Fruit fly (Drosophila melanogaster) whole organism, embryonic: ENCODE measurements around the gene CG43367.

Experiments used
- Atf-2 ChIP-seq: fragments of 200-800 bp; sonication (Bioruptor generic); optimal IDR thresholded peaks from 2 replicates; lab custom pipeline; 2016; ENCODE audit warnings: missing biosample characterization, missing genetic modification characterization
- Awh ChIP-seq: fragments of 200-800 bp; sonication (Bioruptor generic); IDR thresholded peaks from 2 replicates; pipeline ENCODE4, ENCODE4 v1.3.6; 2022; ENCODE audit warnings: missing biosample characterization, missing genetic modification characterization
- Blimp-1 ChIP-seq: fragments of 200-800 bp; sonication (Bioruptor generic); optimal IDR thresholded peaks from 3 replicates; lab custom pipeline; 2018; ENCODE audit warnings: missing biosample characterization, missing genetic modification characterization, mild to moderate bottlenecking, moderate library complexity, missing genetic modification reagents
- CG10321 ChIP-seq: fragments of 200-800 bp; sonication (Bioruptor generic); IDR thresholded peaks from 2 replicates; pipeline ENCODE4 v1.3.6; 2022; ENCODE audit warnings: missing biosample characterization, missing genetic modification characterization
- CG11085 ChIP-seq: fragments of 200-800 bp; sonication (Bioruptor generic); IDR thresholded peaks from 2 replicates; pipeline ENCODE4 v1.3.6; 2022; ENCODE audit warnings: missing biosample characterization, missing genetic modification characterization
- CG11504 ChIP-seq: fragments of 200-800 bp; sonication (Bioruptor generic); optimal IDR thresholded peaks from 3 replicates; lab custom pipeline; 2019; ENCODE audit warnings: missing biosample characterization, mild to moderate bottlenecking, missing genetic modification characterization, moderate library complexity
- CG12071 ChIP-seq: fragments of 200-800 bp; sonication (Bioruptor generic); optimal IDR thresholded peaks from 3 replicates; lab custom pipeline; 2018; ENCODE audit warnings: missing biosample characterization, mild to moderate bottlenecking, missing genetic modification characterization
- CG12942 ChIP-seq: fragments of 200-800 bp; sonication (Bioruptor generic); optimal IDR thresholded peaks from 3 replicates; lab custom pipeline; 2016; ENCODE audit warnings: missing biosample characterization, missing genetic modification characterization
- CG13424 ChIP-seq: fragments of 200-800 bp; sonication (Bioruptor generic); optimal IDR thresholded peaks from 2 replicates; lab custom pipeline; 2019; ENCODE audit warnings: missing biosample characterization, mild to moderate bottlenecking, missing genetic modification characterization, moderate library complexity
- CG17328 ChIP-seq: fragments of 200-800 bp; sonication (Bioruptor generic); IDR thresholded peaks from 2 replicates; pipeline ENCODE4 v1.3.6; 2022; ENCODE audit warnings: missing biosample characterization, missing genetic modification characterization
- CG18619 ChIP-seq: fragments of 200-800 bp; sonication (Bioruptor generic); optimal IDR thresholded peaks from 3 replicates; lab custom pipeline; 2017; ENCODE audit warnings: missing biosample characterization, mild to moderate bottlenecking, missing genetic modification characterization
- CG2116 ChIP-seq: fragments of 200-800 bp; sonication (Bioruptor generic); optimal IDR thresholded peaks from 3 replicates; lab custom pipeline; 2018; ENCODE audit warnings: missing biosample characterization, mild to moderate bottlenecking, missing genetic modification characterization
- CG2889 ChIP-seq: fragments of 200-800 bp; sonication (Bioruptor generic); IDR thresholded peaks from 3 replicates; pipeline ENCODE4 v1.3.6; 2022; ENCODE audit warnings: missing biosample characterization, missing genetic modification characterization
- CG3838 ChIP-seq: fragments of 200-800 bp; sonication (Bioruptor generic); optimal IDR thresholded peaks from 3 replicates; lab custom pipeline; 2016; ENCODE audit warnings: missing biosample characterization, missing genetic modification characterization
- CG5180 ChIP-seq: fragments of 200-800 bp; sonication (Bioruptor generic); optimal IDR thresholded peaks from 3 replicates; lab custom pipeline; 2017; ENCODE audit warnings: missing biosample characterization, missing genetic modification characterization, mild to moderate bottlenecking, moderate library complexity, missing genetic modification reagents
- CG6765 ChIP-seq: fragments of 200-800 bp; sonication (Bioruptor generic); optimal IDR thresholded peaks from 3 replicates; lab custom pipeline; 2017; ENCODE audit warnings: missing biosample characterization, mild to moderate bottlenecking, missing genetic modification characterization
- CG7786 ChIP-seq: fragments of 200-800 bp; sonication (Bioruptor generic); optimal IDR thresholded peaks from 2 replicates; lab custom pipeline; 2016; ENCODE audit warnings: missing biosample characterization, missing genetic modification characterization
- CG9437 ChIP-seq: fragments of 200-800 bp; sonication (Bioruptor generic); optimal IDR thresholded peaks from 2 replicates; lab custom pipeline; 2018; ENCODE audit warnings: missing biosample characterization, mild to moderate bottlenecking, missing genetic modification characterization
- D ChIP-seq, 2 experiments: fragments of 200-800 bp in 1 of 2; fragments of >200 bp in 1 of 2; sonication (Bioruptor generic) in 1 of 2; optimal IDR thresholded peaks; 2 replicates in 1 of 2; 3 replicates in 1 of 2; lab custom pipeline; 2017; ENCODE audit warnings: mild to moderate bottlenecking in 1 of 2, missing biosample characterization in 1 of 2, missing genetic modification characterization in 1 of 2, missing genetic modification reagents in 1 of 2
- Eip74EF ChIP-seq, 2 experiments: fragments of 200-800 bp in 1 of 2; fragments of >200 bp in 1 of 2; sonication (Bioruptor generic) in 1 of 2; optimal IDR thresholded peaks; 2 replicates each; lab custom pipeline; 2017 to 2019; ENCODE audit warnings: missing biosample characterization in 2 of 2, missing genetic modification characterization in 2 of 2, mild to moderate bottlenecking in 1 of 2, moderate library complexity in 1 of 2
- Ets97D ChIP-seq: fragments of 200-800 bp; sonication (Bioruptor generic); optimal IDR thresholded peaks from 3 replicates; lab custom pipeline; 2016; ENCODE audit warnings: missing biosample characterization, missing genetic modification characterization
- Fer1 ChIP-seq: fragments of 200-800 bp; sonication (Bioruptor generic); optimal IDR thresholded peaks from 2 replicates; lab custom pipeline; 2017; ENCODE audit warnings: missing biosample characterization, mild to moderate bottlenecking, missing genetic modification characterization
- Hr78 ChIP-seq, 2 experiments: fragments of 200-800 bp in 1 of 2; fragments of >200 bp in 1 of 2; sonication (Bioruptor generic) in 1 of 2; optimal IDR thresholded peaks; 2 replicates each; lab custom pipeline; 2017 to 2019; ENCODE audit warnings: missing biosample characterization in 2 of 2, missing genetic modification characterization in 2 of 2, mild to moderate bottlenecking in 1 of 2, moderate library complexity in 1 of 2
- Oli ChIP-seq: fragments of 200-800 bp; sonication (Bioruptor generic); optimal IDR thresholded peaks from 2 replicates; lab custom pipeline; 2018; ENCODE audit warnings: missing biosample characterization, mild to moderate bottlenecking, missing genetic modification characterization, moderate library complexity
- Sry-β ChIP-seq: fragments of 200-800 bp; sonication (Bioruptor generic); optimal IDR thresholded peaks from 2 replicates; lab custom pipeline; 2018; ENCODE audit warnings: missing biosample characterization, mild to moderate bottlenecking, missing genetic modification characterization, moderate library complexity
- Usf ChIP-seq: fragments of 200-800 bp; sonication (Bioruptor generic); optimal IDR thresholded peaks from 2 replicates; lab custom pipeline; 2017; ENCODE audit warnings: missing genotype, missing biosample characterization, missing genetic modification characterization
- YL-1 ChIP-seq: fragments of 200-800 bp; sonication (Bioruptor generic); optimal IDR thresholded peaks from 3 replicates; lab custom pipeline; 2017; ENCODE audit warnings: missing biosample characterization, mild to moderate bottlenecking, missing genetic modification characterization
- ac ChIP-seq: fragments of 200-800 bp; sonication (Bioruptor generic); optimal IDR thresholded peaks from 3 replicates; lab custom pipeline; 2017; ENCODE audit warnings: missing biosample characterization, mild to moderate bottlenecking, missing genetic modification characterization
- ara ChIP-seq: fragments of 200-800 bp; sonication (Bioruptor generic); IDR thresholded peaks from 2 replicates; pipeline ENCODE4 v1.3.6; 2022; ENCODE audit warnings: missing biosample characterization, missing genetic modification characterization
- btn ChIP-seq: fragments of 200-800 bp; sonication (Bioruptor generic); optimal IDR thresholded peaks from 2 replicates; lab custom pipeline; 2016; ENCODE audit warnings: missing biosample characterization, missing genetic modification characterization
- cad ChIP-seq: fragments of >200 bp; optimal IDR thresholded peaks from 2 replicates; lab custom pipeline; 2017; ENCODE audit warnings: missing biosample characterization, missing genetic modification characterization
- chif ChIP-seq, 2 experiments: fragments of 200-800 bp; sonication (Bioruptor generic); optimal IDR thresholded peaks; 3 replicates each; lab custom pipeline; 2016; ENCODE audit warnings: missing biosample characterization in 2 of 2, missing genetic modification characterization in 2 of 2
- croc ChIP-seq: fragments of 200-800 bp; sonication (Bioruptor generic); conservative IDR thresholded peaks from 3 replicates; pipeline ENCODE4 v1.3.6; 2022; ENCODE audit warnings: missing biosample characterization, missing genetic modification characterization
- dpn ChIP-seq, 2 experiments: fragments of 200-800 bp; sonication (Bioruptor generic); optimal IDR thresholded peaks; 3 replicates each; lab custom pipeline; 2016; ENCODE audit warnings: missing biosample characterization in 2 of 2, missing genetic modification characterization in 2 of 2
- ftz-f1 ChIP-seq: fragments of 200-800 bp; sonication (Bioruptor generic); optimal IDR thresholded peaks from 2 replicates; lab custom pipeline; 2016; ENCODE audit warnings: missing biosample characterization, missing genetic modification characterization
- grn ChIP-seq: fragments of 200-800 bp; sonication (Bioruptor generic); optimal IDR thresholded peaks from 3 replicates; lab custom pipeline; 2017; ENCODE audit warnings: missing biosample characterization, missing genetic modification characterization
- gro ChIP-seq: fragments of 200-800 bp; sonication (Bioruptor generic); optimal IDR thresholded peaks from 2 replicates; lab custom pipeline; 2016; ENCODE audit warnings: missing biosample characterization, missing genetic modification characterization
- gsb ChIP-seq: fragments of 200-800 bp; sonication (Bioruptor generic); IDR thresholded peaks from 2 replicates; pipeline ENCODE4 v1.3.6; 2022; ENCODE audit warnings: missing biosample characterization, missing genetic modification characterization
- her ChIP-seq: fragments of 200-800 bp; sonication (Bioruptor generic); optimal IDR thresholded peaks from 2 replicates; lab custom pipeline; 2016; ENCODE audit warnings: missing biosample characterization, missing genetic modification characterization
- luna ChIP-seq: fragments of 200-800 bp; sonication (Bioruptor generic); optimal IDR thresholded peaks from 2 replicates; lab custom pipeline; 2016; ENCODE audit warnings: missing biosample characterization, missing genetic modification characterization
- nmo ChIP-seq: fragments of 200-800 bp; sonication (Bioruptor generic); optimal IDR thresholded peaks from 2 replicates; lab custom pipeline; 2018; ENCODE audit warnings: missing biosample characterization, mild to moderate bottlenecking, missing genetic modification characterization, moderate library complexity
- onecut ChIP-seq: fragments of 200-800 bp; sonication (Bioruptor generic); IDR thresholded peaks from 2 replicates; pipeline ENCODE4 v1.3.6; 2022; ENCODE audit warnings: missing biosample characterization, missing genetic modification characterization
- pan ChIP-seq, 4 experiments: fragments of >200 bp in 3 of 4; fragments of 200-800 bp in 1 of 4; sonication (Bioruptor generic) in 1 of 4; optimal IDR thresholded peaks in 3 of 4; IDR thresholded peaks in 1 of 4; 2 replicates each; pipeline versions ENCODE4 v1.3.6 to Lab custom; 2017 to 2022; ENCODE audit warnings: missing biosample characterization in 2 of 4, missing genetic modification characterization in 2 of 4, mixed read lengths in 1 of 4
- row ChIP-seq: fragments of 200-800 bp; sonication (Bioruptor generic); IDR thresholded peaks from 3 replicates; pipeline ENCODE4 v1.3.6; 2022; ENCODE audit warnings: missing biosample characterization, missing genetic modification characterization
- run ChIP-seq: fragments of 200-800 bp; sonication (Bioruptor generic); optimal IDR thresholded peaks from 3 replicates; lab custom pipeline; 2018; ENCODE audit warnings: missing biosample characterization, mild to moderate bottlenecking, missing genetic modification characterization
- shn ChIP-seq: fragments of 200-800 bp; sonication (Bioruptor generic); optimal IDR thresholded peaks from 3 replicates; lab custom pipeline; 2016; ENCODE audit warnings: missing biosample characterization, missing genetic modification characterization
- tna ChIP-seq: fragments of 200-800 bp; sonication (Bioruptor generic); IDR thresholded peaks from 2 replicates; pipeline ENCODE4 v1.3.6; 2022; ENCODE audit warnings: missing biosample characterization, missing genetic modification characterization; ENCODE audit not compliant: partially characterized antibody
- toy ChIP-seq: fragments of 200-800 bp; sonication (Bioruptor generic); IDR thresholded peaks from 2 replicates; pipeline ENCODE4 v1.3.6; 2022; ENCODE audit warnings: missing biosample characterization, missing genetic modification characterization
- tx ChIP-seq: fragments of 200-800 bp; sonication (Bioruptor generic); optimal IDR thresholded peaks from 2 replicates; lab custom pipeline; 2016; ENCODE audit warnings: missing biosample characterization, missing genetic modification characterization

The CG43367 gene

DNA sequence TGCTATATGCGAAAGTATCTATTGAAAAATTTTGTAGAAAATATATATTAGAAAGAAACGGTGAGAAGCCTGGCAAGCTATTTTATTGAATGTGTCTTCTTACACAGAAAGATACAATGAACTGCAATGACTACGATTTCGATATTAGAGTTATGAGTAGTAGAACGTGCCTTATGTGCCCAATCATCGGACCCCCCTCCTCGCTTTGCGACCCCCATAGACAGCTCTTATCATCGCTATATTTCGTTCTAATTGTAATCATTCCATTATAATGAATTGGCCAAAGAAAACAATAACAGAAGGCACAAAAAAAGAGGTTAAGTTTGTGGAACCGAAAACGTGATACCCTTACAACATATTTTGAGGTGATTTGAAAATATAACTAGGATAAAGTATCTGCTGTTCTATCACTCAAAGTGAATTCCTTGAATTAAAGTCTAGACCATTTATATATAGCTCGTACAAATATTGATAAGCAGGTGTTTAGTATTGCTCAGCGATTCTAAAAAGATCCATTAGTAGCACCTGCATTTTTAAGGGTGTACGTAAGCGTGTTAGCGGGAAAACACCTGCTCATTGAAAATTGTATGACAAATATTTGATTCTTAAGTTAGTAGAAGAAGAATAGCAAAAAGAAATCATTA, 39.1 kb downstream of the CG43367 start (continued):
- TF ChIP-seq CG6765, result no peak
- TF ChIP-seq tx (GFP tag; lab: Kevin White, UChicago), result no peak
- peak; percentile 24 for TF ChIP-seq CG9437
- no peak for TF ChIP-seq tna (GFP tag; lab: Robert Waterston, UW)
- no peak for TF ChIP-seq ara
- no peak for TF ChIP-seq Usf (GFP tag; lab: Kevin White, UChicago)
- no peak for TF ChIP-seq CG3838 (GFP tag; lab: Kevin White, UChicago)
- TF ChIP-seq pan (optimal IDR thresholded peaks at IDR 0.05; lab: Kevin White, UChicago), result no peak
- no peak for TF ChIP-seq pan (GFP tag; optimal IDR thresholded peaks at IDR 0.05 in 1 of 2, IDR thresholded peaks at IDR 0.05 in 1 of 2)
- TF ChIP-seq grn (GFP tag; lab: Kevin White, UChicago), result no peak
- no peak for TF ChIP-seq CG17328 (GFP tag; lab: Robert Waterston, UW)
- peak; percentile 53 for TF ChIP-seq CG11504 (tag; lab: Kevin White, UChicago)
- TF ChIP-seq Oli (tag; lab: Kevin White, UChicago), result peak; percentile 50
- no peak for TF ChIP-seq CG7786 (GFP tag; lab: Kevin White, UChicago)
- peak; percentile 2 for TF ChIP-seq Ets97D (GFP tag; lab: Kevin White, UChicago)
- TF ChIP-seq CG2116 (GFP tag; lab: Kevin White, UChicago), result no peak
- peak; percentile 55 for TF ChIP-seq row (GFP tag; lab: Robert Waterston, UW)
- TF ChIP-seq ac (GFP tag; lab: Kevin White, UChicago), result peak; percentile 50
- TF ChIP-seq run (tag; lab: Kevin White, UChicago), result no peak
- no peak for TF ChIP-seq CG5180 (GFP tag; lab: Kevin White, UChicago)
- no peak for TF ChIP-seq CG11085
- TF ChIP-seq ftz-f1 (GFP tag; lab: Kevin White, UChicago), result no peak
- no peak for TF ChIP-seq D (optimal IDR thresholded peaks at IDR 0.05; lab: Kevin White, UChicago)
- TF ChIP-seq D (GFP tag; optimal IDR thresholded peaks at IDR 0.05; lab: Kevin White, UChicago), result peak; percentile 14
- TF ChIP-seq Blimp-1 (GFP tag; lab: Kevin White, UChicago), result peak; percentile 1
- TF ChIP-seq Awh (GFP tag; lab: Robert Waterston, UW), result no peak
- no peak for TF ChIP-seq Atf-2
- TF ChIP-seq toy (GFP tag; lab: Robert Waterston, UW), result no peak
- TF ChIP-seq YL-1, result no peak
- no peak for TF ChIP-seq onecut
- no peak for TF ChIP-seq CG10321 (GFP tag; lab: Robert Waterston, UW)
- no peak for TF ChIP-seq Eip74EF (GFP tag; optimal IDR thresholded peaks at IDR 0.05; lab: Kevin White, UChicago)
- TF ChIP-seq chif (GFP tag; optimal IDR thresholded peaks at IDR 0.05; lab: Kevin White, UChicago), result peak in 1 of 2 experiments; percentile 12
- TF ChIP-seq CG12071 (GFP tag; lab: Kevin White, UChicago), result peak; percentile 6
- no peak for TF ChIP-seq Sry-β (GFP tag; lab: Kevin White, UChicago)
- no peak for TF ChIP-seq btn
- TF ChIP-seq cad (GFP tag; lab: Kevin White, UChicago), result no peak
- TF ChIP-seq CG18619 (GFP tag; lab: Kevin White, UChicago), result peak; percentile 10
- TF ChIP-seq gro (GFP tag; lab: Kevin White, UChicago), result peak; percentile 22
- peak; percentile 8 for TF ChIP-seq shn
- TF ChIP-seq CG12942 (GFP tag; lab: Kevin White, UChicago), result no peak
- TF ChIP-seq Fer1 (GFP tag; lab: Kevin White, UChicago), result no peak
- TF ChIP-seq CG2889, result no peak
- TF ChIP-seq croc, result no peak
- TF ChIP-seq her (GFP tag; lab: Kevin White, UChicago), result no peak
- peak in 1 of 2 experiments; percentile 16 for TF ChIP-seq dpn (GFP tag; optimal IDR thresholded peaks at IDR 0.05; lab: Kevin White, UChicago)
- TF ChIP-seq Hr78 (GFP tag; optimal IDR thresholded peaks at IDR 0.05; lab: Kevin White, UChicago), result no peak
- TF ChIP-seq CG13424 (tag; lab: Kevin White, UChicago), result peak; percentile 24
- no peak for TF ChIP-seq gsb
- TF ChIP-seq nmo (GFP tag; lab: Kevin White, UChicago), result peak; percentile 56
- TF ChIP-seq luna (GFP tag; lab: Kevin White, UChicago), result no peak
